Worm (Caenorhabditis elegans) whole organism, mixed stage, embryonic: Measurements from ENCODE around the gene F52B11.2.
A peak's percentile ranks its signal among the peaks of the same experiment; 100 is the strongest.

Experiments
- blmp-1 ChIP-seq: fragments of 150-350 bp; optimal IDR thresholded peaks from 2 replicates; lab custom pipeline; 2014; ENCODE audit warnings: missing biosample characterization, missing genetic modification characterization
- elt-3 ChIP-seq: fragments of 150-350 bp; optimal IDR thresholded peaks from 2 replicates; lab custom pipeline; 2014; ENCODE audit warnings: missing biosample characterization, missing genetic modification characterization
- ham-2 ChIP-seq: fragments of 200-800 bp; sonication (Bioruptor generic); optimal IDR thresholded peaks from 2 replicates; lab custom pipeline; 2018; ENCODE audit warnings: mild to moderate bottlenecking, missing genetic modification characterization, missing compliant biosample characterization
- nhr-76 ChIP-seq: sonication (generic microtip); optimal IDR thresholded peaks from 2 replicates; lab custom pipeline; 2017; ENCODE audit warnings: missing biosample characterization, missing genetic modification characterization
- sem-2 ChIP-seq: fragments of 200-800 bp; sonication (Bioruptor generic); optimal IDR thresholded peaks from 2 replicates; lab custom pipeline; 2018; ENCODE audit warnings: mild to moderate bottlenecking, missing genetic modification characterization, missing compliant biosample characterization
- tbx-8 ChIP-seq: fragments of 200-800 bp; sonication (Bioruptor generic); optimal IDR thresholded peaks from 2 replicates; lab custom pipeline; 2018; ENCODE audit warnings: mild to moderate bottlenecking, missing genetic modification characterization, moderate library complexity, missing compliant biosample characterization

- TF ChIP-seq blmp-1 (no peak), ham-2 (GFP tag; lab: Kevin White, UChicago) (peak; percentile 51), tbx-8 (GFP tag; lab: Kevin White, UChicago) (no peak), elt-3 (no peak), nhr-76 (no peak), sem-2 (no peak)
Measured at ce11 chrIV:14046777-14047176, 36.6 kb upstream of the F52B11.2 start.
